Fruit fly (Drosophila melanogaster) whole organism, embryonic: ENCODE results near the gene fit.

Experiments used
- ATbp ChIP-seq: fragments of 200-800 bp; sonication (Bioruptor generic); optimal IDR thresholded peaks from 2 replicates; lab custom pipeline; 2017; ENCODE audit warnings: missing biosample characterization, mild to moderate bottlenecking, missing genetic modification characterization, missing genetic modification reagents
- Atf3 ChIP-seq: fragments of 200-800 bp; sonication (Bioruptor generic); optimal IDR thresholded peaks from 3 replicates; lab custom pipeline; 2016; ENCODE audit warnings: missing biosample characterization, missing genetic modification characterization
- CG10321 ChIP-seq: fragments of 200-800 bp; sonication (Bioruptor generic); IDR thresholded peaks from 2 replicates; pipeline ENCODE4 v1.3.6; 2022; ENCODE audit warnings: missing biosample characterization, missing genetic modification characterization
- CG10431 ChIP-seq: fragments of 200-800 bp; sonication (Bioruptor generic); optimal IDR thresholded peaks from 3 replicates; lab custom pipeline; 2018; ENCODE audit warnings: missing biosample characterization, mild to moderate bottlenecking, missing genetic modification characterization
- CG12659 ChIP-seq: fragments of 200-800 bp; sonication (Bioruptor generic); optimal IDR thresholded peaks from 3 replicates; lab custom pipeline; 2017; ENCODE audit warnings: mild to moderate bottlenecking, missing biosample characterization, missing genetic modification reagents, missing genetic modification characterization
- CG13424 ChIP-seq: fragments of 200-800 bp; sonication (Bioruptor generic); optimal IDR thresholded peaks from 2 replicates; lab custom pipeline; 2019; ENCODE audit warnings: missing biosample characterization, mild to moderate bottlenecking, missing genetic modification characterization, moderate library complexity
- CG13894 ChIP-seq: fragments of 200-800 bp; sonication (Bioruptor generic); optimal IDR thresholded peaks from 3 replicates; lab custom pipeline; 2018; ENCODE audit warnings: missing biosample characterization, mild to moderate bottlenecking, missing genetic modification characterization, moderate library complexity
- CG16815 ChIP-seq: fragments of 200-800 bp; sonication (Bioruptor generic); optimal IDR thresholded peaks from 3 replicates; lab custom pipeline; 2017; ENCODE audit warnings: missing biosample characterization, mild to moderate bottlenecking, missing genetic modification characterization
- CG17612 ChIP-seq: fragments of 200-800 bp; sonication (Bioruptor generic); IDR thresholded peaks from 2 replicates; pipeline ENCODE4 v1.3.6; 2022; ENCODE audit warnings: missing biosample characterization, missing genetic modification characterization
- CG18599 ChIP-seq: fragments of 200-800 bp; sonication (Bioruptor generic); optimal IDR thresholded peaks from 3 replicates; lab custom pipeline; 2017; ENCODE audit warnings: missing biosample characterization, missing genetic modification characterization, mild to moderate bottlenecking, moderate library complexity, missing genetic modification reagents
- CG2120 ChIP-seq: fragments of 200-800 bp; sonication (Bioruptor generic); optimal IDR thresholded peaks from 3 replicates; lab custom pipeline; 2016; ENCODE audit warnings: missing biosample characterization, missing genetic modification characterization
- CG31365 ChIP-seq: fragments of 200-800 bp; sonication (Bioruptor generic); optimal IDR thresholded peaks from 2 replicates; lab custom pipeline; 2018; ENCODE audit warnings: missing biosample characterization, mild to moderate bottlenecking, missing genetic modification characterization
- CG31388 ChIP-seq: fragments of 200-800 bp; sonication (Bioruptor generic); optimal IDR thresholded peaks from 2 replicates; lab custom pipeline; 2016; ENCODE audit warnings: missing biosample characterization, missing genetic modification characterization
- CG34376 ChIP-seq: fragments of 200-800 bp; sonication (Bioruptor generic); optimal IDR thresholded peaks from 2 replicates; lab custom pipeline; 2018; ENCODE audit warnings: missing biosample characterization, mild to moderate bottlenecking, missing genetic modification characterization
- CG3995 ChIP-seq: fragments of 200-800 bp; sonication (Bioruptor generic); optimal IDR thresholded peaks from 3 replicates; lab custom pipeline; 2016; ENCODE audit warnings: missing biosample characterization, missing genetic modification characterization
- CG4854 ChIP-seq: fragments of 200-800 bp; sonication (Bioruptor generic); optimal IDR thresholded peaks from 2 replicates; lab custom pipeline; 2016; ENCODE audit warnings: missing biosample characterization, missing genetic modification characterization, inconsistent platforms
- CG6791 ChIP-seq: fragments of 200-800 bp; sonication (Bioruptor generic); IDR thresholded peaks from 3 replicates; pipeline ENCODE4 v1.3.6; 2022; ENCODE audit warnings: missing biosample characterization, missing genetic modification characterization; ENCODE audit not compliant: partially characterized antibody
- CG7372 ChIP-seq: fragments of 200-800 bp; sonication (Bioruptor generic); IDR thresholded peaks from 2 replicates; pipeline ENCODE4 v1.3.6; 2022; ENCODE audit warnings: missing biosample characterization, missing genetic modification characterization
- CG7556 ChIP-seq: fragments of 200-800 bp; sonication (Bioruptor generic); optimal IDR thresholded peaks from 2 replicates; lab custom pipeline; 2017; ENCODE audit warnings: missing biosample characterization, mild to moderate bottlenecking, missing genetic modification characterization
- D ChIP-seq, 2 experiments: fragments of 200-800 bp in 1 of 2; fragments of >200 bp in 1 of 2; sonication (Bioruptor generic) in 1 of 2; optimal IDR thresholded peaks; 2 replicates in 1 of 2; 3 replicates in 1 of 2; lab custom pipeline; 2017; ENCODE audit warnings: mild to moderate bottlenecking in 1 of 2, missing biosample characterization in 1 of 2, missing genetic modification characterization in 1 of 2, missing genetic modification reagents in 1 of 2
- Doc3 ChIP-seq: fragments of 200-800 bp; sonication (Bioruptor generic); IDR thresholded peaks from 3 replicates; pipeline ENCODE4 v1.3.6; 2022; ENCODE audit warnings: missing biosample characterization, missing genetic modification characterization; ENCODE audit not compliant: partially characterized antibody
- Gsc ChIP-seq: fragments of 200-800 bp; sonication (Bioruptor generic); IDR thresholded peaks from 2 replicates; pipeline ENCODE4 v1.3.6; 2022; ENCODE audit warnings: missing biosample characterization, missing genetic modification characterization
- HmgZ ChIP-seq: fragments of 200-800 bp; sonication (Bioruptor generic); optimal IDR thresholded peaks from 2 replicates; lab custom pipeline; 2018; ENCODE audit warnings: missing biosample characterization, mild to moderate bottlenecking, missing genetic modification characterization
- MESR4 ChIP-seq: fragments of 200-800 bp; sonication (Bioruptor generic); optimal IDR thresholded peaks from 2 replicates; lab custom pipeline; 2018; ENCODE audit warnings: missing biosample characterization, mild to moderate bottlenecking, missing genetic modification characterization, moderate library complexity
- Max ChIP-seq: fragments of 200-800 bp; sonication (Bioruptor generic); optimal IDR thresholded peaks from 2 replicates; lab custom pipeline; 2016; ENCODE audit warnings: missing biosample characterization, mild to moderate bottlenecking, missing genetic modification characterization
- NFAT ChIP-seq: fragments of 200-800 bp; sonication (Bioruptor generic); IDR thresholded peaks from 2 replicates; pipeline ENCODE4 v1.3.6; 2022; ENCODE audit warnings: missing biosample characterization, missing genetic modification characterization
- Neu2 ChIP-seq: fragments of 200-800 bp; sonication (Bioruptor generic); optimal IDR thresholded peaks from 3 replicates; lab custom pipeline; 2016; ENCODE audit warnings: missing biosample characterization, missing genetic modification characterization, borderline replicate concordance
- Oli ChIP-seq: fragments of 200-800 bp; sonication (Bioruptor generic); optimal IDR thresholded peaks from 2 replicates; lab custom pipeline; 2018; ENCODE audit warnings: missing biosample characterization, mild to moderate bottlenecking, missing genetic modification characterization, moderate library complexity
- Pdp1 ChIP-seq, 2 experiments: fragments of 200-800 bp; sonication (Bioruptor generic); optimal IDR thresholded peaks; 3 replicates each; lab custom pipeline; 2016; ENCODE audit warnings: missing biosample characterization in 2 of 2, missing genetic modification characterization in 2 of 2, mild to moderate bottlenecking in 1 of 2, moderate library complexity in 1 of 2
- Ptx1 ChIP-seq: fragments of 200-800 bp; sonication (Bioruptor generic); IDR thresholded peaks from 2 replicates; pipeline ENCODE4 v1.3.6; 2022; ENCODE audit warnings: missing biosample characterization, missing genetic modification characterization
- Ssrp ChIP-seq: fragments of 200-800 bp; sonication (Bioruptor generic); optimal IDR thresholded peaks from 2 replicates; lab custom pipeline; 2018; ENCODE audit warnings: missing biosample characterization, mild to moderate bottlenecking, missing genetic modification characterization, moderate library complexity
- az2 ChIP-seq: fragments of 200-800 bp; sonication (Bioruptor generic); optimal IDR thresholded peaks from 3 replicates; lab custom pipeline; 2016; ENCODE audit warnings: missing biosample characterization, missing genetic modification characterization
- bab2 ChIP-seq: fragments of 200-800 bp; sonication (Bioruptor generic); optimal IDR thresholded peaks from 2 replicates; lab custom pipeline; 2016; ENCODE audit warnings: missing biosample characterization, missing genetic modification characterization
- bcd ChIP-seq: fragments of 200-800 bp; sonication (Bioruptor generic); optimal IDR thresholded peaks from 2 replicates; lab custom pipeline; 2017; ENCODE audit warnings: missing biosample characterization, mild to moderate bottlenecking, missing genetic modification characterization
- cas ChIP-seq: fragments of 200-800 bp; sonication (Bioruptor generic); IDR thresholded peaks from 2 replicates; pipeline ENCODE4 v1.3.6; 2022; ENCODE audit warnings: missing biosample characterization, missing genetic modification characterization
- cato ChIP-seq: fragments of 200-800 bp; sonication (Bioruptor generic); optimal IDR thresholded peaks from 2 replicates; lab custom pipeline; 2016; ENCODE audit warnings: missing biosample characterization, missing genetic modification characterization, borderline replicate concordance
- chinmo ChIP-seq: fragments of 200-800 bp; sonication (Bioruptor generic); IDR thresholded peaks from 4 replicates; pipeline ENCODE4 v1.3.6; 2022; ENCODE audit warnings: missing biosample characterization, missing genetic modification characterization; ENCODE audit not compliant: partially characterized antibody
- dati ChIP-seq: fragments of 200-800 bp; sonication (Bioruptor generic); IDR thresholded peaks from 2 replicates; pipeline ENCODE4 v1.3.6; 2022; ENCODE audit warnings: missing biosample characterization, missing genetic modification characterization
- dimm ChIP-seq: fragments of 200-800 bp; sonication (Bioruptor generic); IDR thresholded peaks from 2 replicates; pipeline ENCODE4 v1.3.6; 2022; ENCODE audit warnings: missing biosample characterization, missing genetic modification characterization
- eyg ChIP-seq: fragments of 200-800 bp; sonication (Bioruptor generic); optimal IDR thresholded peaks from 3 replicates; lab custom pipeline; 2016; ENCODE audit warnings: missing biosample characterization, missing genetic modification characterization
- fd102C ChIP-seq: fragments of 200-800 bp; sonication (Bioruptor generic); optimal IDR thresholded peaks from 2 replicates; lab custom pipeline; 2018; ENCODE audit warnings: missing biosample characterization, mild to moderate bottlenecking, missing genetic modification characterization, moderate library complexity
- fd3F ChIP-seq: fragments of 200-800 bp; sonication (Bioruptor generic); optimal IDR thresholded peaks from 2 replicates; lab custom pipeline; 2018; ENCODE audit warnings: missing biosample characterization, mild to moderate bottlenecking, missing genetic modification characterization, moderate library complexity
- ftz-f1 ChIP-seq: fragments of 200-800 bp; sonication (Bioruptor generic); optimal IDR thresholded peaks from 2 replicates; lab custom pipeline; 2016; ENCODE audit warnings: missing biosample characterization, missing genetic modification characterization
- gce ChIP-seq: fragments of 200-800 bp; sonication (Bioruptor generic); IDR thresholded peaks from 3 replicates; pipeline ENCODE4 v1.3.6; 2022; ENCODE audit warnings: missing biosample characterization, missing genetic modification characterization
- ham ChIP-seq: fragments of 200-800 bp; sonication (Bioruptor generic); IDR thresholded peaks from 2 replicates; pipeline ENCODE4 v1.3.6; 2022; ENCODE audit warnings: missing biosample characterization, missing genetic modification characterization
- lbe ChIP-seq: fragments of 200-800 bp; sonication (Bioruptor generic); optimal IDR thresholded peaks from 2 replicates; lab custom pipeline; 2016; ENCODE audit warnings: missing biosample characterization, mild to moderate bottlenecking, missing genetic modification characterization
- nau ChIP-seq: fragments of 200-800 bp; sonication (Bioruptor generic); optimal IDR thresholded peaks from 3 replicates; lab custom pipeline; 2017; ENCODE audit warnings: missing biosample characterization, mild to moderate bottlenecking, missing genetic modification characterization, missing genetic modification reagents
- nmo ChIP-seq: fragments of 200-800 bp; sonication (Bioruptor generic); optimal IDR thresholded peaks from 2 replicates; lab custom pipeline; 2018; ENCODE audit warnings: missing biosample characterization, mild to moderate bottlenecking, missing genetic modification characterization, moderate library complexity
- sisA ChIP-seq: fragments of 200-800 bp; sonication (Bioruptor generic); IDR thresholded peaks from 2 replicates; pipeline ENCODE4 v1.3.6; 2022; ENCODE audit warnings: missing biosample characterization, missing genetic modification characterization
- zf30C ChIP-seq: fragments of 200-800 bp; sonication (Bioruptor generic); optimal IDR thresholded peaks from 3 replicates; lab custom pipeline; 2018; ENCODE audit warnings: missing biosample characterization, mild to moderate bottlenecking, missing genetic modification characterization

fit gene

dm6 chr3R:21887588-21888007, 3.3 kb upstream of the fit start (continued):
- TF ChIP-seq ftz-f1 (no peak), nau (GFP tag; lab: Kevin White, UChicago) (no peak), ham (GFP tag; lab: Robert Waterston, UW) (no peak), CG10431 (no peak), zf30C (GFP tag; lab: Kevin White, UChicago) (no peak), dimm (no peak), fd102C (GFP tag; lab: Kevin White, UChicago) (no peak), CG4854 (GFP tag; lab: Kevin White, UChicago) (no peak), lbe (no peak), CG7556 (GFP tag; lab: Kevin White, UChicago) (peak; percentile 50), Neu2 (GFP tag; lab: Kevin White, UChicago) (no peak), cas (no peak), sisA (GFP tag; lab: Robert Waterston, UW) (peak; percentile 51; the same call in 1 of the 2 replicates), Atf3 (GFP tag; lab: Kevin White, UChicago) (no peak), Max (GFP tag; lab: Kevin White, UChicago) (no peak), Pdp1 (GFP tag; optimal IDR thresholded peaks at IDR 0.05; lab: Kevin White, UChicago) (peak; percentile 33 to 37), bab2 (GFP tag; lab: Kevin White, UChicago) (no peak), HmgZ (tag; lab: Kevin White, UChicago) (no peak), CG16815 (peak; percentile 32), Doc3 (GFP tag; lab: Robert Waterston, UW) (no peak), MESR4 (GFP tag; lab: Kevin White, UChicago) (no peak), Oli (tag; lab: Kevin White, UChicago) (peak; percentile 28), bcd (peak; percentile 32), CG31388 (GFP tag; lab: Kevin White, UChicago) (no peak), CG31365 (tag; lab: Kevin White, UChicago) (no peak), nmo (GFP tag; lab: Kevin White, UChicago) (peak; percentile 79), Ptx1 (GFP tag; lab: Robert Waterston, UW) (peak; percentile 65), CG13424 (peak; percentile 18), ATbp (GFP tag; lab: Kevin White, UChicago) (peak; percentile 14), CG7372 (GFP tag; lab: Robert Waterston, UW) (no peak), gce (GFP tag; lab: Robert Waterston, UW) (no peak), cato (GFP tag; lab: Kevin White, UChicago) (no peak), eyg (GFP tag; lab: Kevin White, UChicago) (no peak), CG3995 (GFP tag; lab: Kevin White, UChicago) (no peak), Gsc (no peak), D (optimal IDR thresholded peaks at IDR 0.05; lab: Kevin White, UChicago) (no peak), D (GFP tag; optimal IDR thresholded peaks at IDR 0.05; lab: Kevin White, UChicago) (no peak), CG13894 (tag; lab: Kevin White, UChicago) (no peak), dati (GFP tag; lab: Robert Waterston, UW) (no peak), az2 (peak; percentile 12), CG18599 (GFP tag; lab: Kevin White, UChicago) (no peak), chinmo (no peak), NFAT (GFP tag; lab: Robert Waterston, UW) (no peak; the same call in 1 of the 2 replicates), CG2120 (GFP tag; lab: Kevin White, UChicago) (peak; percentile 11), CG10321 (GFP tag; lab: Robert Waterston, UW) (no peak), Ssrp (tag; lab: Kevin White, UChicago) (peak; percentile 15), CG12659 (GFP tag; lab: Kevin White, UChicago) (no peak), CG17612 (GFP tag; lab: Robert Waterston, UW) (no peak), CG34376 (GFP tag; lab: Kevin White, UChicago) (no peak), CG6791 (GFP tag; lab: Robert Waterston, UW) (no peak), fd3F (no peak)
